Worm (Caenorhabditis elegans) whole organism, early embryonic: Measurements from ENCODE around the gene T06E4.5.

Experiments used
- B0310.2 ChIP-seq: sonication (generic microtip); optimal IDR thresholded peaks from 2 replicates; lab custom pipeline; 2016; ENCODE audit warnings: mild to moderate bottlenecking, missing genetic modification characterization, missing compliant biosample characterization
- F13C5.2 ChIP-seq: sonication (generic microtip); optimal IDR thresholded peaks from 2 replicates; lab custom pipeline; 2017; ENCODE audit warnings: mild to moderate bottlenecking, missing genetic modification characterization, inconsistent platforms, missing compliant biosample characterization
- aly-1 ChIP-seq: sonication (generic microtip); optimal IDR thresholded peaks from 2 replicates; lab custom pipeline; 2016; ENCODE audit warnings: missing genetic modification characterization, missing compliant biosample characterization
- ama-1 ChIP-seq: fragments of 150-350 bp; optimal IDR thresholded peaks from 2 replicates; lab custom pipeline; 2014
- ceh-13 ChIP-seq: fragments of 200-800 bp; sonication (Bioruptor generic); optimal IDR thresholded peaks from 2 replicates; lab custom pipeline; 2018; ENCODE audit warnings: mild to moderate bottlenecking, missing genetic modification characterization, missing compliant biosample characterization
- ceh-36 ChIP-seq: sonication (generic microtip); optimal IDR thresholded peaks from 2 replicates; lab custom pipeline; 2016; ENCODE audit warnings: missing genetic modification characterization, inconsistent platforms, missing compliant biosample characterization
- ets-7 ChIP-seq: sonication (generic microtip); optimal IDR thresholded peaks from 2 replicates; lab custom pipeline; 2016; ENCODE audit warnings: missing genotype, missing genetic modification characterization, missing compliant biosample characterization
- flt-1 ChIP-seq: fragments of 200-800 bp; sonication (Bioruptor generic); IDR thresholded peaks from 2 replicates; pipeline ENCODE4 v1.3.6; 2022; ENCODE audit warnings: missing genetic modification characterization, missing compliant biosample characterization
- hmbx-1 ChIP-seq: sonication (generic microtip); optimal IDR thresholded peaks from 2 replicates; lab custom pipeline; 2016; ENCODE audit warnings: mild to moderate bottlenecking, missing genetic modification characterization, missing compliant biosample characterization
- hmg-4 ChIP-seq: fragments of 200-800 bp; sonication (Bioruptor generic); optimal IDR thresholded peaks from 2 replicates; lab custom pipeline; 2018; ENCODE audit warnings: mild to moderate bottlenecking, missing genetic modification characterization, missing compliant biosample characterization
- hnd-1 ChIP-seq: sonication (generic microtip); optimal IDR thresholded peaks from 2 replicates; lab custom pipeline; 2016; ENCODE audit warnings: missing genetic modification characterization, missing compliant biosample characterization
- pes-1 ChIP-seq: fragments of 200-800 bp; sonication (Bioruptor generic); IDR thresholded peaks from 2 replicates; pipeline ENCODE4 v1.3.6; 2022; ENCODE audit warnings: missing genetic modification reagents, missing genetic modification characterization, missing compliant biosample characterization
- scrt-1 ChIP-seq: fragments of 200-800 bp; sonication (Bioruptor generic); IDR thresholded peaks from 2 replicates; pipeline ENCODE4 v1.3.6; 2022; ENCODE audit warnings: missing genetic modification characterization, missing compliant biosample characterization
- sea-1 ChIP-seq: fragments of 200-800 bp; sonication (Bioruptor generic); conservative IDR thresholded peaks from 2 replicates; pipeline ENCODE4 v1.3.6; 2022; ENCODE audit warnings: missing genetic modification characterization, missing compliant biosample characterization
- tbx-11 ChIP-seq: fragments of 200-800 bp; sonication (Bioruptor generic); IDR thresholded peaks from 2 replicates; pipeline ENCODE4 v1.3.6; 2022; ENCODE audit warnings: missing genetic modification characterization, missing compliant biosample characterization
- tbx-37 ChIP-seq: fragments of 200-800 bp; sonication (Bioruptor generic); conservative IDR thresholded peaks from 2 replicates; pipeline ENCODE4 v1.3.6; 2022; ENCODE audit warnings: missing genetic modification reagents, missing genetic modification characterization, missing compliant biosample characterization
- tra-4 ChIP-seq: sonication (generic microtip); optimal IDR thresholded peaks from 2 replicates; lab custom pipeline; 2017; ENCODE audit warnings: missing genetic modification characterization, missing compliant biosample characterization

T06E4.5 gene

DNA sequence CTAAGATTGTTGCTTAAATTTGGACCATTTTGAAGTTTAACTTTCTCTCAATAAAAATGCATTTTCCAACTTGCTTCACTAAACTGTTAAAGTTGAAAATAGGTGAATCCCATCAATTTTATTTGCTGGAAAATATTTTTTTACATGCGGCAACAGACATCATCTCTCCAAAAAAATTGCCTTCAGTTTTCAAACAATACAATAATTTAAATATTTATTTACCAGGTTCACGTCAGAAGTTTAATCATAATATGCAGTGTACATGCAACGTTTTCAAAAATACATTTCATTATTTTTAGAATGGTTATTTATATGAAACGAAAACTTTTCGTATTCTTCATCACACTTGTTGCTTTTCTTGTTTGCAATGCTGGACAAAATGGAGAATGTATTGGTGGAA is at the start of gene T06E4.5:
Gene T06E4.5, plus strand, starts transcription at position 301 of the 400 bp plus-strand sequence.
- TF ChIP-seq F13C5.2 (tag; lab: Kevin White, UChicago) (no peak), B0310.2 (tag; lab: Kevin White, UChicago) (no peak), hnd-1 (tag; lab: Kevin White, UChicago) (no peak), ama-1 (lab: Kevin White, UChicago) (no peak), aly-1 (tag; lab: Kevin White, UChicago) (no peak), ceh-36 (tag; lab: Kevin White, UChicago) (no peak), tra-4 (tag; lab: Kevin White, UChicago) (no peak), flt-1 (GFP tag; lab: Robert Waterston, UW) (no peak), hmg-4 (GFP tag; lab: Kevin White, UChicago) (no peak), tbx-37 (no peak), ets-7 (no peak), tbx-11 (no peak), pes-1 (GFP tag; lab: Robert Waterston, UW) (no peak), hmbx-1 (tag; lab: Kevin White, UChicago) (no peak), ceh-13 (no peak)

ce11 chrV:9582594-9583322 is 48.3 kb upstream of the T06E4.5 start, which contains the start of gene rtfo-1:
Gene rtfo-1, minus strand, starts transcription at chrV:9582644.
- TF ChIP-seq flt-1 (GFP tag; lab: Robert Waterston, UW) (peak; percentile 50; the same call in 1 of the 2 replicates), hmbx-1 (tag; lab: Kevin White, UChicago) (no peak), scrt-1 (GFP tag; lab: Robert Waterston, UW) (peak; percentile 41; the same call in 1 of the 2 replicates), ceh-13 (peak; percentile 42), tbx-37 (peak; percentile 62), hnd-1 (tag; lab: Kevin White, UChicago) (peak; percentile 6), F13C5.2 (tag; lab: Kevin White, UChicago) (peak; percentile 79), tbx-11 (peak; percentile 14; the same call in 1 of the 2 replicates), ceh-36 (tag; lab: Kevin White, UChicago) (peak; percentile 39), ama-1 (lab: Kevin White, UChicago) (no peak), B0310.2 (tag; lab: Kevin White, UChicago) (no peak)

- no peak for TF ChIP-seq pes-1 (GFP tag; lab: Robert Waterston, UW)
- no peak for TF ChIP-seq ceh-36 (tag; lab: Kevin White, UChicago)
- no peak for TF ChIP-seq B0310.2 (tag; lab: Kevin White, UChicago)
- no peak for TF ChIP-seq aly-1 (tag; lab: Kevin White, UChicago)
- no peak for TF ChIP-seq tbx-37
- TF ChIP-seq tra-4 (tag; lab: Kevin White, UChicago) = no peak
- TF ChIP-seq ama-1 (lab: Kevin White, UChicago) = no peak
- no peak for TF ChIP-seq F13C5.2 (tag; lab: Kevin White, UChicago)
- no peak for TF ChIP-seq tbx-11
- TF ChIP-seq sea-1 (GFP tag; lab: Robert Waterston, UW) = no peak
- no peak for TF ChIP-seq hnd-1 (tag; lab: Kevin White, UChicago)
- TF ChIP-seq hmbx-1 (tag; lab: Kevin White, UChicago) = no peak
- no peak for TF ChIP-seq scrt-1 (GFP tag; lab: Robert Waterston, UW)
- no peak for TF ChIP-seq flt-1 (GFP tag; lab: Robert Waterston, UW)
- TF ChIP-seq ceh-13 = no peak
- no peak for TF ChIP-seq ets-7
- no peak for TF ChIP-seq hmg-4 (GFP tag; lab: Kevin White, UChicago)
These were observed 47.8 kb upstream of the T06E4.5 start, which contains the start of gene K09G1.1 for ce11 chrV:9583323-9583644. Gene K09G1.1, plus strand, starts transcription at chrV:9583545.

DNA sequence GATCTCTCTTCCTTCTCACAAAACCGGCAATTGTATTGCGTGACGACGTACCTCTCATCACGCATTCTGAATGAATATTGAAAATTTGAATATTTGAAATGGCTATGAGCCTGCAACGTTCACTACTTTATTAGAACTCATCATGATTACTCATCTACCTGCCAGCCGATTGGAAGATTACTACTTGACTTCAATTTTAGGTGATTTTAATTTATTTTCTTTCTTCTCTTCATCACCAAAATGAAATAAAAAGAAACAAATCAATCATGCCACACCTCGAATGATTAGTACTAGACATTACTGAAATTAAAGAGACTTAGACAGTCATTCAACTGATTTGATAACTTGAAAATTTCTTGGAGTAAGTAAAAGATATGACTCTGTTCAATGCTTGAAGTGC is 46.8 kb upstream of the T06E4.5 start:
- TF ChIP-seq ceh-13 (no peak), hmg-4 (GFP tag; lab: Kevin White, UChicago) (no peak), ceh-36 (tag; lab: Kevin White, UChicago) (no peak), F13C5.2 (tag; lab: Kevin White, UChicago) (no peak), tbx-11 (no peak), flt-1 (GFP tag; lab: Robert Waterston, UW) (no peak), B0310.2 (tag; lab: Kevin White, UChicago) (no peak), hnd-1 (tag; lab: Kevin White, UChicago) (no peak), ets-7 (no peak), ama-1 (lab: Kevin White, UChicago) (no peak), hmbx-1 (tag; lab: Kevin White, UChicago) (no peak), scrt-1 (GFP tag; lab: Robert Waterston, UW) (no peak), sea-1 (GFP tag; lab: Robert Waterston, UW) (no peak), tra-4 (tag; lab: Kevin White, UChicago) (no peak), tbx-37 (no peak)

ce11 chrV:9587619-9588018 is 43.4 kb upstream of the T06E4.5 start:
- TF ChIP-seq tbx-37 (no peak), hnd-1 (tag; lab: Kevin White, UChicago) (no peak), ceh-13 (no peak), hmbx-1 (tag; lab: Kevin White, UChicago) (no peak), F13C5.2 (tag; lab: Kevin White, UChicago) (no peak), hmg-4 (GFP tag; lab: Kevin White, UChicago) (no peak), tbx-11 (no peak)

ce11 chrV:9588574-9588973 is 42.5 kb upstream of the T06E4.5 start:
- no peak for TF ChIP-seq hmbx-1 (tag; lab: Kevin White, UChicago)
- no peak for TF ChIP-seq flt-1 (GFP tag; lab: Robert Waterston, UW)
- no peak for TF ChIP-seq ets-7
- no peak for TF ChIP-seq pes-1 (GFP tag; lab: Robert Waterston, UW)
- TF ChIP-seq sea-1 (GFP tag; lab: Robert Waterston, UW) = no peak
- no peak for TF ChIP-seq F13C5.2 (tag; lab: Kevin White, UChicago)
- TF ChIP-seq hmg-4 (GFP tag; lab: Kevin White, UChicago) = no peak

DNA sequence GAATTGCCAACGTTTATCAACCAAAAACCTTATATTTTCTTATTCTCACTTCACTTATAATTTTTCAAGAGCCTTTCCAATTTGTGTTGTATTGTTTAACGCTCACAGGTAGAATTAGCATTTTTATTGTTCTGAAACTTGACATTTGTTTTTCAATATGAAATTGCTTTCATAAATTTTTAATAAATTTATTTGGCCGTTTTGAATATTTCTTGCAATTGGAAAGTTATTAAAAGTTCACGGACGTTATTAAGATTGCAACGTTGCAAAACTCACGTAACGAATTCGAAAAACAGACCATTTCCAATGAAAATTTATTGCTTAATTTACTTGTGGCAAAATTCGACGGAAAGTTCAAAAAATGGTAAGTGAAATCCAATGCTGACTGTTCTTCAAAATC is 40.7 kb upstream of the T06E4.5 start, which contains the start of gene K09G1.2:
Gene K09G1.2, plus strand, starts transcription at position 301 of the 400 bp plus-strand sequence.
- TF ChIP-seq F13C5.2 (tag; lab: Kevin White, UChicago) = no peak
- TF ChIP-seq tbx-37 = no peak
- TF ChIP-seq flt-1 (GFP tag; lab: Robert Waterston, UW) = no peak
